Worm (Caenorhabditis elegans) whole organism, young adult: ENCODE measurements around the gene C27A2.8.

ENCODE experiments used
- F33H1.4 ChIP-seq: fragments of 200-800 bp; sonication (Bioruptor generic); IDR thresholded peaks from 2 replicates; pipeline ENCODE4 v1.3.6; 2022; ENCODE audit warnings: missing genetic modification reagents, missing genetic modification characterization, missing compliant biosample characterization
- aptf-3 ChIP-seq: fragments of 200-800 bp; sonication (Bioruptor generic); IDR thresholded peaks from 2 replicates; pipeline ENCODE4 v1.3.6; 2022; ENCODE audit warnings: missing genetic modification characterization, missing compliant biosample characterization
- ets-4 ChIP-seq: fragments of 200-800 bp; sonication (Bioruptor generic); optimal IDR thresholded peaks from 2 replicates; lab custom pipeline; 2018; ENCODE audit warnings: mild to moderate bottlenecking, missing genetic modification characterization, missing compliant biosample characterization
- him-1 ChIP-seq: sonication (generic microtip); optimal IDR thresholded peaks from 2 replicates; lab custom pipeline; 2016; ENCODE audit warnings: missing genotype, missing genetic modification reagents, missing genetic modification characterization, missing compliant biosample characterization
- lin-54 ChIP-seq: fragments of 200-800 bp; sonication (Bioruptor generic); optimal IDR thresholded peaks from 2 replicates; lab custom pipeline; 2018; ENCODE audit warnings: mild to moderate bottlenecking, missing genetic modification characterization, missing compliant biosample characterization
- nhr-27 ChIP-seq: fragments of 200-800 bp; sonication (Bioruptor generic); optimal IDR thresholded peaks from 2 replicates; lab custom pipeline; 2018; ENCODE audit warnings: mild to moderate bottlenecking, missing genetic modification characterization, moderate library complexity, missing compliant biosample characterization
- sea-2 ChIP-seq: fragments of 200-800 bp; sonication (Bioruptor generic); IDR thresholded peaks from 2 replicates; pipeline ENCODE4 v1.3.6; 2022; ENCODE audit warnings: missing genetic modification characterization, missing compliant biosample characterization
- unc-130 ChIP-seq: sonication (generic microtip); optimal IDR thresholded peaks from 2 replicates; lab custom pipeline; 2016; ENCODE audit warnings: missing genetic modification reagents, missing genetic modification characterization, missing compliant biosample characterization
- zim-3 ChIP-seq: sonication (generic microtip); optimal IDR thresholded peaks from 2 replicates; lab custom pipeline; 2017; ENCODE audit warnings: mild to moderate bottlenecking, missing genetic modification characterization, moderate library complexity, missing compliant biosample characterization
- ztf-25 ChIP-seq: fragments of 200-800 bp; sonication (Bioruptor generic); IDR thresholded peaks from 2 replicates; pipeline ENCODE4 v1.3.6; 2022; ENCODE audit warnings: missing genetic modification reagents, missing genetic modification characterization, missing compliant biosample characterization

DNA sequence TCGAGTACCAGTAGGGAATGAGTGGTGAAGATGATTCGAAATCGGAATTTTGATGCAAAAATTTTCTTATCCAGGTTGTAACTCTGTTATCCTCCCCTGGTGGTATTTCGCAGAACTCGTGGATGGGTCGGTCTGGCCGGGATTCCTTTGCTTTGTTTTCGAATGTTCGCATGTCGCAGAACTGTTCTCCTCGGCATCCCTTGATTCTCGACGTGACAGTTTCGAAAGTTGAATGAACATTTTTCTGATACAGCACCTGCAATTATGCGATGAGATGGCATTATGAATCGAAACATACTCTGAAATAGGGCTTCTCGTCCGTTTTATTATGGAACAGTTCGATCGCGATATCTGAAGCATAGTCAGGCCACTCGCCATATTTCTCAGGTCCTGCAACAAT lies 11.6 kb downstream of the C27A2.8 start:
- TF ChIP-seq zim-3 (tag; lab: Kevin White, UChicago): no peak
- no peak for TF ChIP-seq ets-4
- TF ChIP-seq ztf-25 (GFP tag; lab: Robert Waterston, UW): no peak
- no peak for TF ChIP-seq nhr-27 (tag; lab: Kevin White, UChicago)
- no peak for TF ChIP-seq sea-2 (GFP tag; lab: Robert Waterston, UW)
- peak; percentile 35 for TF ChIP-seq lin-54
- TF ChIP-seq F33H1.4 (GFP tag; lab: Robert Waterston, UW): peak; percentile 12; the same call in 1 of the 2 replicates
- no peak for TF ChIP-seq aptf-3 (GFP tag; lab: Robert Waterston, UW)
- TF ChIP-seq unc-130 (GFP tag; lab: Kevin White, UChicago): peak; percentile 9
- peak; percentile 26 for TF ChIP-seq him-1 (tag; lab: Kevin White, UChicago)
